Worm (Caenorhabditis elegans) whole organism, early embryonic: ENCODE data around the gene F54E7.6.

ENCODE experiments used
- B0310.2 ChIP-seq: sonication (generic microtip); optimal IDR thresholded peaks from 2 replicates; lab custom pipeline; 2016; ENCODE audit warnings: mild to moderate bottlenecking, missing genetic modification characterization, missing compliant biosample characterization
- F13C5.2 ChIP-seq: sonication (generic microtip); optimal IDR thresholded peaks from 2 replicates; lab custom pipeline; 2017; ENCODE audit warnings: mild to moderate bottlenecking, missing genetic modification characterization, inconsistent platforms, missing compliant biosample characterization
- aly-1 ChIP-seq: sonication (generic microtip); optimal IDR thresholded peaks from 2 replicates; lab custom pipeline; 2016; ENCODE audit warnings: missing genetic modification characterization, missing compliant biosample characterization
- ama-1 ChIP-seq: fragments of 150-350 bp; optimal IDR thresholded peaks from 2 replicates; lab custom pipeline; 2014
- ceh-13 ChIP-seq: fragments of 200-800 bp; sonication (Bioruptor generic); optimal IDR thresholded peaks from 2 replicates; lab custom pipeline; 2018; ENCODE audit warnings: mild to moderate bottlenecking, missing genetic modification characterization, missing compliant biosample characterization
- ceh-36 ChIP-seq: sonication (generic microtip); optimal IDR thresholded peaks from 2 replicates; lab custom pipeline; 2016; ENCODE audit warnings: missing genetic modification characterization, inconsistent platforms, missing compliant biosample characterization
- ets-7 ChIP-seq: sonication (generic microtip); optimal IDR thresholded peaks from 2 replicates; lab custom pipeline; 2016; ENCODE audit warnings: missing genotype, missing genetic modification characterization, missing compliant biosample characterization
- flt-1 ChIP-seq: fragments of 200-800 bp; sonication (Bioruptor generic); IDR thresholded peaks from 2 replicates; pipeline ENCODE4 v1.3.6; 2022; ENCODE audit warnings: missing genetic modification characterization, missing compliant biosample characterization
- hmbx-1 ChIP-seq: sonication (generic microtip); optimal IDR thresholded peaks from 2 replicates; lab custom pipeline; 2016; ENCODE audit warnings: mild to moderate bottlenecking, missing genetic modification characterization, missing compliant biosample characterization
- hmg-4 ChIP-seq: fragments of 200-800 bp; sonication (Bioruptor generic); optimal IDR thresholded peaks from 2 replicates; lab custom pipeline; 2018; ENCODE audit warnings: mild to moderate bottlenecking, missing genetic modification characterization, missing compliant biosample characterization
- hnd-1 ChIP-seq: sonication (generic microtip); optimal IDR thresholded peaks from 2 replicates; lab custom pipeline; 2016; ENCODE audit warnings: missing genetic modification characterization, missing compliant biosample characterization
- scrt-1 ChIP-seq: fragments of 200-800 bp; sonication (Bioruptor generic); IDR thresholded peaks from 2 replicates; pipeline ENCODE4 v1.3.6; 2022; ENCODE audit warnings: missing genetic modification characterization, missing compliant biosample characterization
- sea-1 ChIP-seq: fragments of 200-800 bp; sonication (Bioruptor generic); conservative IDR thresholded peaks from 2 replicates; pipeline ENCODE4 v1.3.6; 2022; ENCODE audit warnings: missing genetic modification characterization, missing compliant biosample characterization
- tbx-11 ChIP-seq: fragments of 200-800 bp; sonication (Bioruptor generic); IDR thresholded peaks from 2 replicates; pipeline ENCODE4 v1.3.6; 2022; ENCODE audit warnings: missing genetic modification characterization, missing compliant biosample characterization
- tbx-37 ChIP-seq: fragments of 200-800 bp; sonication (Bioruptor generic); conservative IDR thresholded peaks from 2 replicates; pipeline ENCODE4 v1.3.6; 2022; ENCODE audit warnings: missing genetic modification reagents, missing genetic modification characterization, missing compliant biosample characterization
- tra-4 ChIP-seq: sonication (generic microtip); optimal IDR thresholded peaks from 2 replicates; lab custom pipeline; 2017; ENCODE audit warnings: missing genetic modification characterization, missing compliant biosample characterization

The F54E7.6 gene

ce11 chrIII:5701491-5701890 lies 40.6 kb upstream of the F54E7.6 start:
- no peak for TF ChIP-seq scrt-1 (GFP tag; lab: Robert Waterston, UW)
- TF ChIP-seq tbx-11 (GFP tag; lab: Robert Waterston, UW) = no peak
- no peak for TF ChIP-seq hmbx-1 (tag; lab: Kevin White, UChicago)
- TF ChIP-seq hnd-1 (tag; lab: Kevin White, UChicago) = no peak

ce11 chrIII:5697963-5698730 lies 37.3 kb upstream of the F54E7.6 start, which contains the start of the genes lgg-3 and rgs-5:
Gene lgg-3, minus strand, starts transcription at chrIII:5698013.
Gene rgs-5, plus strand, starts transcription at chrIII:5698555.
- no peak for TF ChIP-seq tra-4 (tag; lab: Kevin White, UChicago)
- TF ChIP-seq ama-1 = no peak
- no peak for TF ChIP-seq F13C5.2 (tag; lab: Kevin White, UChicago)
- TF ChIP-seq tbx-11 (GFP tag; lab: Robert Waterston, UW) = no peak
- no peak for TF ChIP-seq tbx-37
- no peak for TF ChIP-seq scrt-1 (GFP tag; lab: Robert Waterston, UW)
- TF ChIP-seq hmbx-1 (tag; lab: Kevin White, UChicago) = no peak

- TF ChIP-seq scrt-1 (GFP tag; lab: Robert Waterston, UW) = no peak
- no peak for TF ChIP-seq hnd-1 (tag; lab: Kevin White, UChicago)
- no peak for TF ChIP-seq aly-1
- TF ChIP-seq ama-1 = no peak
- no peak for TF ChIP-seq ceh-13 (GFP tag; lab: Kevin White, UChicago)
- no peak for TF ChIP-seq B0310.2
- no peak for TF ChIP-seq flt-1 (GFP tag; lab: Robert Waterston, UW)
- no peak for TF ChIP-seq sea-1
Observed at ce11 chrIII:5697266-5697665, 36.4 kb upstream of the F54E7.6 start, which contains the start of gene B0336.7. Gene B0336.7, minus strand, starts transcription at chrIII:5697366.

DNA sequence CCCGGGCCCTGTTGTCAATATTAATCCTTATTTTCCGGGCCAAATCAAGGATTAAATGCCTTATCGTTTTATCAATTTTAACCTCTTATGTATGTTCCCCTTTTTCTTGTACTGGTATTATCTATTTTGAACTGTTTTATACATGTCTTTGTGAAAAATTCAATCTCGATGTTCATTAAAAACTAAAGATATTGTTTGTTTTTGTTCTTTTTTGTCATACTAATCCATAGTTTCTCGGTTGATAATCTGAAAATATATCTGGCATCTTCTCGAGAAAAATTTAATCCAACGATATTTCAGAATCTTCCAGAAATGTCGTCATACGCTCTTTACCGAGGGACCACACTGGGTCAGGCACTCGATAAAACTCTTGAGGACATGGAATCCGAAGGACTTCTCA lies 32.9 kb upstream of the F54E7.6 start, which contains the start of gene B0336.13:
TSS of gene B0336.13 (plus strand) at position 301 of the 400 bp plus-strand sequence.
- no peak for TF ChIP-seq tbx-11 (GFP tag; lab: Robert Waterston, UW)
- peak; percentile 22 for TF ChIP-seq ceh-36 (tag; lab: Kevin White, UChicago)
- TF ChIP-seq hnd-1 (tag; lab: Kevin White, UChicago) = no peak

DNA sequence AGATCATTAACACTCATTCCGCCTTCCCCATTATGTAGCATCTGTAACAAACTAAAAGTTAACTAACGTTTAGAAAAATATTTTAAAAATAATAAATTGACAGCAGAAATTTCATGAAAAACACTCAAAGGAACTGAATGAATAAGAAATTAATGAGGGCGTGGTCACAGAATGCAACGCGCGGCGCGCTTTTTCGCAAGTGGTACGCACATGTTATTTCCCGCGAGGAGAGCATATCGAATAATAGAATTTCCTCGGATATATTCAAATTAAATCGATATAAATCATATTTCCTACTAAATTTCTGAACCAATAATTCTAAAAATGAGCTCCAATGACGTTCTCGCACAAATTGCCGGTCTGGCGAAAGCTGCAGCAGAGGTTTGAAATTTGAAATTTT lies 31.8 kb upstream of the F54E7.6 start, which contains the start of the genes abi-1 and arle-14:
TSS of gene abi-1 (minus strand) at position 51 of the 400 bp plus-strand sequence.
TSS of gene arle-14 (plus strand) at position 217 of the 400 bp plus-strand sequence.
- TF ChIP-seq F13C5.2 (tag; lab: Kevin White, UChicago) (peak; percentile 61), tbx-37 (no peak)

DNA sequence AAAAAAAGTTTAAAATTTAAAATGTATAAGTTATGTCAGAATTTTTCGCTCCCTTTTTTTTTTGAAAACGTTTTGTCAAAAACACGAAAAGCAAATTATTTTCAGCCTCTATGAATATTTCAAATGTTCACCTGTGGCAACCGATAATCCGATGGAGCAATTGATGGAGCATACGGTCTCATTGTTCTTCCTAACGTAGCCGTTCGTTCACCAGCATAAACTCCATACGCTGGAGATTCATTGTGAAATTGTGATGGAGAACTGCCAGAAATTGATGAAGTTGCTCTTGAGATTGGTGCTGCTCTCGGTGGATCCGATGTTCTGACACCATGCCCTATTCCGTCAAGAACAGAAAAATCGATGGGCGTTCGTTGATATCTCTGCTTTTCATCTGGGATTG lies 30.9 kb upstream of the F54E7.6 start:
- TF ChIP-seq ama-1 (no peak), tbx-37 (no peak), ceh-36 (tag; lab: Kevin White, UChicago) (no peak), F13C5.2 (tag; lab: Kevin White, UChicago) (no peak), sea-1 (no peak), B0310.2 (no peak), tra-4 (tag; lab: Kevin White, UChicago) (no peak), aly-1 (no peak), tbx-11 (GFP tag; lab: Robert Waterston, UW) (no peak), hmbx-1 (tag; lab: Kevin White, UChicago) (no peak)

ce11 chrIII:5688246-5688645 lies 27.4 kb upstream of the F54E7.6 start:
- no peak for TF ChIP-seq ceh-36 (tag; lab: Kevin White, UChicago)
- TF ChIP-seq hmg-4 (GFP tag; lab: Kevin White, UChicago) = peak; percentile 1

- TF ChIP-seq tbx-37 = no peak
- TF ChIP-seq hnd-1 (tag; lab: Kevin White, UChicago) = no peak
- TF ChIP-seq ceh-13 (GFP tag; lab: Kevin White, UChicago) = no peak
- TF ChIP-seq tra-4 (tag; lab: Kevin White, UChicago) = no peak
- TF ChIP-seq sea-1 = no peak
Observed at ce11 chrIII:5683998-5684397, 23.1 kb upstream of the F54E7.6 start, which contains the start of gene rcan-1. Gene rcan-1, minus strand, starts transcription at chrIII:5684098.

DNA sequence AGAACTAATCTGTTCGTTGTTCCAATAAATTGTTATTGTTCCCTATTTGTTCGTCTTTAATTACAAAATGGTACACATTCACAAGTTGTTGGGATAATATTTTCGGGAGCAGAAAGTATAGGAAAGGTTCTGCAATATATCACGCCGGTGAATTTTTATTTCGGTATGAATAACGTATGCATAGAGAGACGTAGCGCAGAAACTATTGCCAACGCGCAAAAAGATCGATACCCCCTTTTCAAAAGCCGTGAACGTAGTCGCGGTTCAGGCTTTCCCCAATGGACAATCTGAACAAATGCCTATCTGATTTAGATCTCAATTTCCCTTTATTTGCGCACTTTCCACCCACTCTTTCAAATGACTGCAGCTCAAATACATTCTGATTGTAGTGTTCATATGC lies 19.3 kb upstream of the F54E7.6 start, which contains the start of gene pst-2:
TSS of gene pst-2 (plus strand) at position 293 of the 400 bp plus-strand sequence.
- no peak for TF ChIP-seq F13C5.2 (tag; lab: Kevin White, UChicago)
- TF ChIP-seq flt-1 (GFP tag; lab: Robert Waterston, UW) = no peak
- no peak for TF ChIP-seq tra-4 (tag; lab: Kevin White, UChicago)
- no peak for TF ChIP-seq sea-1
- TF ChIP-seq tbx-37 = no peak
- TF ChIP-seq ama-1 = no peak
- no peak for TF ChIP-seq hmbx-1 (tag; lab: Kevin White, UChicago)
- no peak for TF ChIP-seq hmg-4 (GFP tag; lab: Kevin White, UChicago)
- no peak for TF ChIP-seq B0310.2
- TF ChIP-seq scrt-1 (GFP tag; lab: Robert Waterston, UW) = no peak
- no peak for TF ChIP-seq hnd-1 (tag; lab: Kevin White, UChicago)
- TF ChIP-seq ceh-36 (tag; lab: Kevin White, UChicago) = no peak
- TF ChIP-seq ets-7 (tag; lab: Kevin White, UChicago) = no peak
